Fruit fly (Drosophila melanogaster): ENCODE results near the gene CG7968.
A peak's percentile ranks its signal among the peaks of the same experiment; 100 is the strongest.

CG7968 gene

DNA sequence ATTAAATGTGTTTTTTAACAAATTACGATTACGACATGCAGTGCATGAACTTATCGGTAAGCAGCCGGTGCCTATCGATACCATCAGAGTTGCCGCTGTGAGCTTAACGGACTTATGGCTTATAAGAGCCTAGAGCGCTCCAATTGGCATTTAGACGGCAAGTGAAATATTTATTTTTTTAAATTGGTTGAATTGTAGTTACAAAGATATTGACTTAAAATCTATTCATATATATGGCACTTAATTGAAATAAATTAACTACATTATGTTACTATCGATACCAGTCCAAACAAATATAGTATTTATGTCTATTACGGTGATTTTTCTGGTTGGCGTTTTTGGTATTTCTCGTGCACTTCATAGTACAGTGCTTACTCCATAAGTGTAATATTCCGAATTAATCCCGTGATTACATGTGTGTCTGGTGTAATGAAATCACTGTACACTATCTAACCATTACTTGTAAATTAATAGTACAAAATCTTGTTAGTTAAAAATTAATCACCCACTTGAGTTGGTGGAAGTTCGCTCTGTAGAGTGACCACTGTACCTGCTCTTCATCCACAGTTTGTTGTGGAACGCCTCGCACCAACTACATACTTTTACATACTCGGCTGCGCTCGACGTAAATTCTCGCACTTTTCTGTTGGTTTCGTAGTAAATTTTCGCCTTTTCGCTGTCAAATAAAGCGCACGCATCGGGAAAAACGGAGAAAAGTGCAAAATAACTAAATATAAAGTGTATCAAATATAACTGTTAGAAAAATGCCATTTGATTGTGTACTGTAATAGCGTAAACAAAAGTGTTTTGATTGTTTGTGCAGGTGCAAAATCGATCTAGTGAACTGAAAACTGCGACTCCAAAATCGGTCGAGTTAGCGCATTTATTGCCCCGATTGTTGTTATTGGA is 13.9 kb upstream of the CG7968 start, which contains the start of the genes mRpS23 and CenG1A (continued):
- peak; percentile 99 for TF ChIP-seq CG9727 (GFP tag; optimal IDR thresholded peaks at IDR 0.05)
- TF ChIP-seq pnt (GFP tag; optimal IDR thresholded peaks at IDR 0.05), result peak; percentile 100
- TF ChIP-seq CG6683 (GFP tag; optimal IDR thresholded peaks at IDR 0.05), result peak; percentile 98
- TF ChIP-seq CG11093 (GFP tag; IDR thresholded peaks at IDR 0.05), result peak; percentile 100
- no peak for TF ChIP-seq sc (optimal IDR thresholded peaks at IDR 0.05)
- TF ChIP-seq sc (GFP tag; optimal IDR thresholded peaks at IDR 0.05), result peak; percentile 99
- peak; percentile 99 for TF ChIP-seq CG13775 (GFP tag; optimal IDR thresholded peaks at IDR 0.05)
- TF ChIP-seq CG2202 (tag; optimal IDR thresholded peaks at IDR 0.05), result peak; percentile 99
- TF ChIP-seq Lim3 (GFP tag; IDR thresholded peaks at IDR 0.05), result peak; percentile 99
- peak; percentile 100 for TF ChIP-seq gem (tag; optimal IDR thresholded peaks at IDR 0.05)
- TF ChIP-seq cato (GFP tag; optimal IDR thresholded peaks at IDR 0.05; ENCODE audit: borderline replicate concordance), result peak; percentile 100
- peak; percentile 99 for TF ChIP-seq MESR4 (GFP tag; optimal IDR thresholded peaks at IDR 0.05)
- peak; percentile 100 for TF ChIP-seq zfh2 (GFP tag; optimal IDR thresholded peaks at IDR 0.05)
- peak; percentile 100 for TF ChIP-seq rib (GFP tag; IDR thresholded peaks at IDR 0.05)
- peak; percentile 100 for TF ChIP-seq Ada2b (GFP tag; IDR thresholded peaks at IDR 0.05)
- peak; percentile 100 for TF ChIP-seq org-1 (GFP tag; optimal IDR thresholded peaks at IDR 0.05)
- TF ChIP-seq BtbVII (GFP tag; optimal IDR thresholded peaks at IDR 0.05), result peak; percentile 100
- TF ChIP-seq CG16813 (GFP tag; IDR thresholded peaks at IDR 0.05; ENCODE audit: partially characterized antibody), result peak; percentile 79
- TF ChIP-seq Hr39 (optimal IDR thresholded peaks at IDR 0.05), result no peak
- peak; percentile 85 for TF ChIP-seq sna (GFP tag; IDR thresholded peaks at IDR 0.05; ENCODE audit: partially characterized antibody)
- TF ChIP-seq CG15601 (tag; optimal IDR thresholded peaks at IDR 0.05), result peak; percentile 99
- TF ChIP-seq HmgZ (tag; optimal IDR thresholded peaks at IDR 0.05), result peak; percentile 100
- peak; percentile 95 for TF ChIP-seq CG17802 (tag; optimal IDR thresholded peaks at IDR 0.05)
- TF ChIP-seq sisA (GFP tag; IDR thresholded peaks at IDR 0.05), result peak; percentile 100
- TF ChIP-seq Sox100B (GFP tag; optimal IDR thresholded peaks at IDR 0.05), result peak; percentile 99
- peak; percentile 64; the same call in 1 of the 2 replicates for TF ChIP-seq bbx (GFP tag; IDR thresholded peaks at IDR 0.05; ENCODE audit: partially characterized antibody)
- TF ChIP-seq CG10366 (GFP tag; IDR thresholded peaks at IDR 0.05), result peak; percentile 100
- peak; percentile 99 for TF ChIP-seq nom (GFP tag; optimal IDR thresholded peaks at IDR 0.05)
- TF ChIP-seq az2 (GFP tag; optimal IDR thresholded peaks at IDR 0.05), result peak; percentile 100
- TF ChIP-seq CG15479 (GFP tag; optimal IDR thresholded peaks at IDR 0.05), result peak; percentile 80
- peak; percentile 99 for TF ChIP-seq CG4707 (GFP tag; optimal IDR thresholded peaks at IDR 0.05)
- peak; percentile 100 for TF ChIP-seq CG2712 (tag; optimal IDR thresholded peaks at IDR 0.05)
- peak; percentile 100 for TF ChIP-seq ham (GFP tag; IDR thresholded peaks at IDR 0.05)
- peak; percentile 100 for TF ChIP-seq CG3281 (GFP tag; optimal IDR thresholded peaks at IDR 0.05)
- TF ChIP-seq Hand (GFP tag; optimal IDR thresholded peaks at IDR 0.05), result peak; percentile 99
- TF ChIP-seq Hmr (GFP tag; optimal IDR thresholded peaks at IDR 0.05), result peak; percentile 100
- peak; percentile 88 for TF ChIP-seq CG13287 (GFP tag; IDR thresholded peaks at IDR 0.05; ENCODE audit: partially characterized antibody)
- TF ChIP-seq CG31224 (GFP tag; IDR thresholded peaks at IDR 0.05), result peak; percentile 99
- peak; percentile 100 for TF ChIP-seq Oaz (GFP tag; IDR thresholded peaks at IDR 0.05)
- TF ChIP-seq CG6854 (GFP tag; optimal IDR thresholded peaks at IDR 0.05), result peak; percentile 100
- peak; percentile 100 for TF ChIP-seq CG10959 (GFP tag; IDR thresholded peaks at IDR 0.05)
- TF ChIP-seq CG12769 (tag; optimal IDR thresholded peaks at IDR 0.05), result peak; percentile 100
- peak; percentile 100 for TF ChIP-seq Side (GFP tag; optimal IDR thresholded peaks at IDR 0.05)
- TF ChIP-seq ac (GFP tag; optimal IDR thresholded peaks at IDR 0.05), result peak; percentile 99
- TF ChIP-seq ranshi (GFP tag; IDR thresholded peaks at IDR 0.05), result peak; percentile 100
- TF ChIP-seq ash1 (GFP tag; optimal IDR thresholded peaks at IDR 0.05), result peak; percentile 99
- peak; percentile 84 for TF ChIP-seq gfzf (GFP tag; optimal IDR thresholded peaks at IDR 0.05)
- peak; percentile 99 for TF ChIP-seq toy (GFP tag; IDR thresholded peaks at IDR 0.05)
